Worm (Caenorhabditis elegans) whole organism, early embryonic: ENCODE results near the gene lron-5.

Experiments used
- B0310.2 ChIP-seq: sonication (generic microtip); optimal IDR thresholded peaks from 2 replicates; lab custom pipeline; 2016; ENCODE audit warnings: mild to moderate bottlenecking, missing genetic modification characterization, missing compliant biosample characterization
- F13C5.2 ChIP-seq: sonication (generic microtip); optimal IDR thresholded peaks from 2 replicates; lab custom pipeline; 2017; ENCODE audit warnings: mild to moderate bottlenecking, missing genetic modification characterization, inconsistent platforms, missing compliant biosample characterization
- aly-1 ChIP-seq: sonication (generic microtip); optimal IDR thresholded peaks from 2 replicates; lab custom pipeline; 2016; ENCODE audit warnings: missing genetic modification characterization, missing compliant biosample characterization
- ama-1 ChIP-seq: fragments of 150-350 bp; optimal IDR thresholded peaks from 2 replicates; lab custom pipeline; 2014
- ceh-13 ChIP-seq: fragments of 200-800 bp; sonication (Bioruptor generic); optimal IDR thresholded peaks from 2 replicates; lab custom pipeline; 2018; ENCODE audit warnings: mild to moderate bottlenecking, missing genetic modification characterization, missing compliant biosample characterization
- ceh-36 ChIP-seq: sonication (generic microtip); optimal IDR thresholded peaks from 2 replicates; lab custom pipeline; 2016; ENCODE audit warnings: missing genetic modification characterization, inconsistent platforms, missing compliant biosample characterization
- ets-7 ChIP-seq: sonication (generic microtip); optimal IDR thresholded peaks from 2 replicates; lab custom pipeline; 2016; ENCODE audit warnings: missing genotype, missing genetic modification characterization, missing compliant biosample characterization
- flt-1 ChIP-seq: fragments of 200-800 bp; sonication (Bioruptor generic); IDR thresholded peaks from 2 replicates; pipeline ENCODE4 v1.3.6; 2022; ENCODE audit warnings: missing genetic modification characterization, missing compliant biosample characterization
- hmbx-1 ChIP-seq: sonication (generic microtip); optimal IDR thresholded peaks from 2 replicates; lab custom pipeline; 2016; ENCODE audit warnings: mild to moderate bottlenecking, missing genetic modification characterization, missing compliant biosample characterization
- hmg-4 ChIP-seq: fragments of 200-800 bp; sonication (Bioruptor generic); optimal IDR thresholded peaks from 2 replicates; lab custom pipeline; 2018; ENCODE audit warnings: mild to moderate bottlenecking, missing genetic modification characterization, missing compliant biosample characterization
- hnd-1 ChIP-seq: sonication (generic microtip); optimal IDR thresholded peaks from 2 replicates; lab custom pipeline; 2016; ENCODE audit warnings: missing genetic modification characterization, missing compliant biosample characterization
- pes-1 ChIP-seq: fragments of 200-800 bp; sonication (Bioruptor generic); IDR thresholded peaks from 2 replicates; pipeline ENCODE4 v1.3.6; 2022; ENCODE audit warnings: missing genetic modification reagents, missing genetic modification characterization, missing compliant biosample characterization
- scrt-1 ChIP-seq: fragments of 200-800 bp; sonication (Bioruptor generic); IDR thresholded peaks from 2 replicates; pipeline ENCODE4 v1.3.6; 2022; ENCODE audit warnings: missing genetic modification characterization, missing compliant biosample characterization
- sea-1 ChIP-seq: fragments of 200-800 bp; sonication (Bioruptor generic); conservative IDR thresholded peaks from 2 replicates; pipeline ENCODE4 v1.3.6; 2022; ENCODE audit warnings: missing genetic modification characterization, missing compliant biosample characterization
- tbx-11 ChIP-seq: fragments of 200-800 bp; sonication (Bioruptor generic); IDR thresholded peaks from 2 replicates; pipeline ENCODE4 v1.3.6; 2022; ENCODE audit warnings: missing genetic modification characterization, missing compliant biosample characterization
- tbx-37 ChIP-seq: fragments of 200-800 bp; sonication (Bioruptor generic); conservative IDR thresholded peaks from 2 replicates; pipeline ENCODE4 v1.3.6; 2022; ENCODE audit warnings: missing genetic modification reagents, missing genetic modification characterization, missing compliant biosample characterization
- tra-4 ChIP-seq: sonication (generic microtip); optimal IDR thresholded peaks from 2 replicates; lab custom pipeline; 2017; ENCODE audit warnings: missing genetic modification characterization, missing compliant biosample characterization

Gene lron-5

ce11 chrIII:4594324-4594723 is 28.5 kb upstream of the lron-5 start, which contains the start of gene apc-11:
TSS of gene apc-11 (minus strand) at chrIII:4594424.
- TF ChIP-seq B0310.2 (no peak), tra-4 (tag; lab: Kevin White, UChicago) (no peak), hmbx-1 (no peak), tbx-11 (no peak), F13C5.2 (no peak), flt-1 (GFP tag; lab: Robert Waterston, UW) (no peak), sea-1 (GFP tag; lab: Robert Waterston, UW) (no peak), hnd-1 (tag; lab: Kevin White, UChicago) (no peak), pes-1 (GFP tag; lab: Robert Waterston, UW) (no peak), ceh-13 (no peak), ets-7 (tag; lab: Kevin White, UChicago) (no peak), aly-1 (tag; lab: Kevin White, UChicago) (no peak), tbx-37 (GFP tag; lab: Robert Waterston, UW) (no peak), scrt-1 (GFP tag; lab: Robert Waterston, UW) (no peak), ama-1 (lab: Kevin White, UChicago) (no peak), ceh-36 (no peak), hmg-4 (GFP tag; lab: Kevin White, UChicago) (no peak)

ce11 chrIII:4594762-4595523 is 27.9 kb upstream of the lron-5 start:
- TF ChIP-seq tbx-11 (no peak), pes-1 (GFP tag; lab: Robert Waterston, UW) (no peak), flt-1 (GFP tag; lab: Robert Waterston, UW) (no peak), ceh-13 (no peak), ama-1 (lab: Kevin White, UChicago) (no peak)

- TF ChIP-seq ceh-13 (no peak), ceh-36 (no peak), flt-1 (GFP tag; lab: Robert Waterston, UW) (no peak), tra-4 (tag; lab: Kevin White, UChicago) (no peak), scrt-1 (GFP tag; lab: Robert Waterston, UW) (no peak), tbx-37 (GFP tag; lab: Robert Waterston, UW) (no peak), ets-7 (tag; lab: Kevin White, UChicago) (no peak), ama-1 (lab: Kevin White, UChicago) (no peak), hnd-1 (tag; lab: Kevin White, UChicago) (no peak), tbx-11 (no peak), aly-1 (tag; lab: Kevin White, UChicago) (no peak), B0310.2 (no peak), hmg-4 (GFP tag; lab: Kevin White, UChicago) (no peak), pes-1 (GFP tag; lab: Robert Waterston, UW) (no peak), hmbx-1 (no peak), sea-1 (GFP tag; lab: Robert Waterston, UW) (no peak)
Observed at ce11 chrIII:4595771-4596227, 27.0 kb upstream of the lron-5 start, which contains the start of gene asb-1. TSS of gene asb-1 (minus strand) at chrIII:4595821.

- TF ChIP-seq tbx-37 (GFP tag; lab: Robert Waterston, UW) = no peak
- TF ChIP-seq F13C5.2 = no peak
- TF ChIP-seq tra-4 (tag; lab: Kevin White, UChicago) = no peak
- no peak for TF ChIP-seq ceh-13
- no peak for TF ChIP-seq sea-1 (GFP tag; lab: Robert Waterston, UW)
- TF ChIP-seq pes-1 (GFP tag; lab: Robert Waterston, UW) = no peak
- TF ChIP-seq scrt-1 (GFP tag; lab: Robert Waterston, UW) = no peak
- TF ChIP-seq ceh-36 = no peak
- TF ChIP-seq ets-7 (tag; lab: Kevin White, UChicago) = no peak
- TF ChIP-seq hmg-4 (GFP tag; lab: Kevin White, UChicago) = no peak
- no peak for TF ChIP-seq flt-1 (GFP tag; lab: Robert Waterston, UW)
- no peak for TF ChIP-seq hnd-1 (tag; lab: Kevin White, UChicago)
- TF ChIP-seq B0310.2 = no peak
- TF ChIP-seq aly-1 (tag; lab: Kevin White, UChicago) = no peak
- TF ChIP-seq tbx-11 = no peak
- no peak for TF ChIP-seq ama-1 (lab: Kevin White, UChicago)
- TF ChIP-seq hmbx-1 = no peak
Observed at ce11 chrIII:4600139-4600762, 22.6 kb upstream of the lron-5 start, which contains the start of gene mab-21. TSS of gene mab-21 (plus strand) at chrIII:4600753.

ce11 chrIII:4601286-4601685 is 21.5 kb upstream of the lron-5 start:
- TF ChIP-seq aly-1 (tag; lab: Kevin White, UChicago) (no peak), hmbx-1 (no peak), ets-7 (tag; lab: Kevin White, UChicago) (no peak), hnd-1 (tag; lab: Kevin White, UChicago) (no peak), pes-1 (GFP tag; lab: Robert Waterston, UW) (no peak), ceh-13 (no peak), tbx-37 (GFP tag; lab: Robert Waterston, UW) (no peak), hmg-4 (GFP tag; lab: Kevin White, UChicago) (no peak), tra-4 (tag; lab: Kevin White, UChicago) (no peak), ceh-36 (no peak), tbx-11 (no peak), ama-1 (lab: Kevin White, UChicago) (no peak), F13C5.2 (no peak), B0310.2 (no peak), sea-1 (GFP tag; lab: Robert Waterston, UW) (no peak), flt-1 (GFP tag; lab: Robert Waterston, UW) (no peak)

ce11 chrIII:4603837-4604236 is 19.0 kb upstream of the lron-5 start:
- TF ChIP-seq flt-1 (GFP tag; lab: Robert Waterston, UW) (no peak), sea-1 (GFP tag; lab: Robert Waterston, UW) (no peak), hmbx-1 (no peak)
